Worm (Caenorhabditis elegans) whole organism, L4/young adult: ENCODE measurements around the gene Y67D2.2.

Experiments used
- W03F9.2 ChIP-seq: fragments of 150-350 bp; optimal IDR thresholded peaks from 2 replicates; lab custom pipeline; 2014; ENCODE audit warnings: missing biosample characterization, missing genetic modification characterization
- dao-5 ChIP-seq: sonication (generic microtip); optimal IDR thresholded peaks from 2 replicates; lab custom pipeline; 2016; ENCODE audit warnings: missing genotype, missing genetic modification characterization, moderate library complexity, missing compliant biosample characterization
- him-1 ChIP-seq: sonication (generic microtip); optimal IDR thresholded peaks from 2 replicates; lab custom pipeline; 2016; ENCODE audit warnings: missing genotype, missing genetic modification reagents, missing genetic modification characterization, missing compliant biosample characterization

Y67D2.2 gene

DNA sequence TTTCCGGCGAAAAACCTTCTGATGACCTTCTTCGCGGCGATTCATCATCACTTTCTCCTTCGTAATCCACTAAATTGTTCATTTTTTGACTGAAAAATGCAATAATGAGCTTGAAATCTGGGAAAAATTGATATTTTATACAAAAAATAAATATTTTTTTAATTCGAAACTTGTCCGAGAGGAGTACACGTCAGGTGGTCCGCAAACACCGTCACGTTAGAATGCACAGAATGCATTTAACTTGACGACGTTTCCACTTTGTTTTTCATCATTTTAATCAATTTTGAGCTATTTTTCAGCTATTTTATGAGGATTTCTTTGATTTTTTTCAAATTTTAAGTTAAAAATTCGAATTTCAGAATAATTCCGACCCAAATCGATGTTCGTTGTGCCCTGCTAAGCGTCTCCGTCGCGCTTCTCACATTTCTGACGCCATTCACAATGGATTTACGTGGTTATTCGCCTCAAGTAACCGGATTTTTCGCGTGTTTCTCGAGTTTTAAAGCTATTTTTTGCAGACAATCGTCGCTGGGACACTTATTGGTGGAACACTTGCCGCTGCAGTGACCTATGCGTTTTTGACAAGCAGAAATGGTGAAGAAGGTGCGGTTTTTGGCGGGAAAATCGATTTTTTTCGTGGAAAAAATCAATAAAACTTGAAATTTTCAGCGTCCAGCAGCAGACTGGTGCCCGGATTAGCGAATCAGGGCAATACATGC lies at the start of gene Y67D2.2, which contains the start of gene eelo-1:
TSS of gene Y67D2.2 (plus strand) at position 360 of the 719 bp plus-strand sequence.
TSS of gene eelo-1 (minus strand) at position 89 of the 719 bp plus-strand sequence.
- TF ChIP-seq him-1 (no peak), W03F9.2 (tag; lab: Kevin White, UChicago) (peak; percentile 62)

DNA sequence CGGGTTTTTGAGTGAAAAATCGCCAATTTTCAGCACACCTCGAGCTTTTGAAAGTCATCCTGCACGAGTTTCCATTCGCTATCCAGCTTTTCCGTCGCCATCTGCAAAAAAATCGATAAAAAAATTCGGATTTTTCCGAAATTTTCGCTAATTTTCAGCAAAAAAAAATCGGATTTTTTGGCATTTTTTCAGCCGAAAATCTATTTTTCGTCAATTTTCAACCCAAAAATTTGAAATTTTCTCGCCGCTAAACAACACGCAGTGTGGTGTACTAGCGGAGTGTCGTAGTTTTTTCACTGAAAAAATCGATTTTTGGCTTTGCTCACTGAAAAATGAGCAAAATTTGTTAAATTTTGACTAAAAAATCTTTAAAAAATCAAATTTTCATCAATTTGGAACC lies 40.7 kb upstream of the Y67D2.2 start, which contains the start of gene tmem-120:
TSS of gene tmem-120 (minus strand) at position 101 of the 400 bp plus-strand sequence.
- TF ChIP-seq W03F9.2 (tag; lab: Kevin White, UChicago) = no peak
- TF ChIP-seq him-1 = no peak
- no peak for TF ChIP-seq dao-5

DNA sequence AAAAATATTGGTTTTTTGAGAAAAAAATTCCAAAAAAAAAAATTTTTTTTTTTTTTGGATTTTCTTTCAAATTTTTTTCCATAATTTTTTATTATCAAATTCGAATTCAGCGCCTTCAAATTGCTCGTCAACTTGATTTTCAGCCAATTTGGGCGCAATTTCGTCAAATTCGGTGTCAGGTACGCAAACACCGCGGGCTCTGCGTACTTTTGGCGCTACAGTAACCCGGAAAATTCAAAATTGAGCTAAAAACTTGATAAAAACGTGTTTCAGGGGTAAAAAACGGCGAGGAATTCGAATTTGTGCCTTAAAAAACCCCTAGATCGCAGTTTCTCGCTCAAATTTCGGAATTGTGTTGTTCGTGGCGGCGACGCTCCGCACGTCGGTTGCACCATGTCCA lies 38.7 kb upstream of the Y67D2.2 start:
- TF ChIP-seq him-1 (no peak), W03F9.2 (tag; lab: Kevin White, UChicago) (no peak), dao-5 (no peak)

DNA sequence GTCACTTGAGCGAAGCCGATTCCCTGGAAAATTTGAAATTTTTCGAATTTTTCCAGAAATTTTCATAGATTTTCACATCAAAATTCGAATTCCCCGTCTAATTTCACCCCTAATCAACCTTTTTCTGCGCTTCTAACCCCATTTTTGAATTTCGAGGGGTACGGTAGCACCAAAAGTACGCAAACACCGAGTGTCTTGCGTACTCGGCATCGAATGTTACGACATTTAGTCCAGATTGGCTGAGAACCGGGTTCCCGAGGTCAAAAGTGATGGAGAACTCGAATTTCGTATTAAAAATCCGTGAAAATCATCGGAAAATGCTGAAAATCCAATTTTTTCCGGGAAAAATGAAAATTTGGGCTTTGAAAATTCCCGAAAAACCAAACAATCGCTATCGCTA lies 30.2 kb upstream of the Y67D2.2 start:
- TF ChIP-seq W03F9.2 (tag; lab: Kevin White, UChicago) (no peak), him-1 (no peak), dao-5 (no peak)

DNA sequence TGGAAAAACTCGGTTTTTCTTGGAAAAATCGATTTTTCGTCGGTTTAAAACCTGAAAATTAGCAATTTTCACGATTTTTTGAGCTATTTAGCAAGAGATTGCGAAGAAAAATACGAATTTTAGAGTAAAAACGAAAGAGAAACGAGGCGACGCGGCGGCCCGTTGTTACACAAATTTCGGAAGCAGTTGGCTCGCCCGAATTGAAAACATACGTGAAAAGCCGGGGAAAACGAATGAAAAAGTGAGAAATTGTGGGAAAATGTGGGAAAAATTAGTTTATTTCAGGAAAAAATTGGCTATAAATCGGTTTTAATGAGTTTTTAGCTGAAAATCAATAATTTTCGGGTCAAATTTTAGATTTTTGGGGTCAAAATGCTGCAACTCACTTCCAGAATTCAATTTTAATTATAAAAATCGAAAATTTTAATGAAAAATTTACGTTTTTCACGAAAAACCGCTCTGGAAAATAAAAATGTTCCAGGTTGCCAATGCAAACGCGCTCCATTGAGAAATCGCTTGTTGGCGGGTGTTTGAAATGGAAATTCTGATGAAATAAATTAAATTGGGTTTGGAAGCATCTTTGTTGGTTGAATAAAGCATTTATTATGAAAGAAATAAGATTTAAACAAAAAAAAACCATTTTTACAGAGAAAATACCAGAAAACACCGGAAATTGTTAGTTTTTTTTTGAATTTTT lies 25.7 kb upstream of the Y67D2.2 start, which contains the start of gene snf-6:
TSS of gene snf-6 (minus strand) at position 51 of the 697 bp plus-strand sequence.
- no peak for TF ChIP-seq W03F9.2 (tag; lab: Kevin White, UChicago)
- TF ChIP-seq him-1 = no peak
- TF ChIP-seq dao-5 = no peak

DNA sequence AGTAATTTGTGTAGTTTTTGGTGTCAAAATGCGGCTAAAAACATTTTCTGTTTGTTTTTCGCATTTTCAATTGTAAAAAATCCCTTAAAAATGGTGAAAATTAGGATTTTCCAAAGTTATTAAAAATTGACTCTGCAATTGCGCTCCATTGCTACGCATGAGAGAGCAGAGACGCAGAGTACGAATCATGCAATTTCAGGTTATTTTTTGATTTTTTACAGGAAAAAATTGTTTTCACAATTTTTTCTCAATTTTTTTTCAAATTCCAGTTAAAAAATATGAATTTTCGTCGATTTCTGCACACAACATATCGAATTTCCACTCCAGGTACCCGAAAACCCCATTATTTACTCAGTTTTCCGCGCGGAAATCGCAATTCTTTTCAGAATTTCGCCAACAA lies 25.0 kb upstream of the Y67D2.2 start, which contains the start of gene mtg-1:
TSS of gene mtg-1 (plus strand) at position 160 of the 400 bp plus-strand sequence.
- TF ChIP-seq dao-5 (no peak), W03F9.2 (tag; lab: Kevin White, UChicago) (peak; percentile 8)

DNA sequence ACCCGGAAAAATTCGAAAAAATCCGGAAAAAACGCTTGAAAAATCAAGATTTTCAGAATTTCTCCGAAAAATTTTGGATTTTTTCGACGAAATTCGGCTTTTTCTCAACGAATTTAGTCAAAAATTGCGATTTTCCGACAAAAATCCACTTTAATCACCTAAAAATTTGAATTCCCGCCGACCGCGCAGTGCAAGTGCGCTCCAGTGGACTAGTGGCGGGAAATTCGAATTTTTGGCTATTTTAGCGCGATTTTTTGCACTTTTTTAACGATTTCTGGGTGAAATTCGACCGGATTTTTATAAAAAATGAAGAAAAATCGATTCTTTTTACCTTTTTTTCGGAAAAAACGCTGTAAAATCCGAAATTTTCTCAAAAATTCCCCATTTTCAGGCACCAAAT lies 24.2 kb upstream of the Y67D2.2 start:
- no peak for TF ChIP-seq him-1

DNA sequence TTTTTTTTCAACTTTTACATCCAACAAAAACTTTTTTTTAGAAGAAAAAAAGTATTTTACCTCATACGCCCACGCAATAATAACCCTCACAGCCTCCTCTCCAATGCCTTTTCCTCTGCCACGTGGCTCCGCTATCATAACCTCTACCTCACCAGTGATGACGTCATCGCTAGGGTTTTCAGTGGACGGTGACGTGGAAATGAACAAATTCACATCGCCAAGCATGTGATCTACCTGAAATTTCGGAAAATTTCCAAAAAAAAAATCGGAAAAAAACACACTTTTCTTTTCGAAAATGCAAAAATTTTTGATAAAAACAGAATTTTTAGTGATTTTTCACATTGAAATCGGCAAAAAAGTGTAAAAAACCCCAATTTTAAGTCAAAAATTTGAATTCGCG lies 19.2 kb upstream of the Y67D2.2 start:
- TF ChIP-seq W03F9.2 (tag; lab: Kevin White, UChicago) = no peak
- TF ChIP-seq him-1 = no peak
- TF ChIP-seq dao-5 = no peak

DNA sequence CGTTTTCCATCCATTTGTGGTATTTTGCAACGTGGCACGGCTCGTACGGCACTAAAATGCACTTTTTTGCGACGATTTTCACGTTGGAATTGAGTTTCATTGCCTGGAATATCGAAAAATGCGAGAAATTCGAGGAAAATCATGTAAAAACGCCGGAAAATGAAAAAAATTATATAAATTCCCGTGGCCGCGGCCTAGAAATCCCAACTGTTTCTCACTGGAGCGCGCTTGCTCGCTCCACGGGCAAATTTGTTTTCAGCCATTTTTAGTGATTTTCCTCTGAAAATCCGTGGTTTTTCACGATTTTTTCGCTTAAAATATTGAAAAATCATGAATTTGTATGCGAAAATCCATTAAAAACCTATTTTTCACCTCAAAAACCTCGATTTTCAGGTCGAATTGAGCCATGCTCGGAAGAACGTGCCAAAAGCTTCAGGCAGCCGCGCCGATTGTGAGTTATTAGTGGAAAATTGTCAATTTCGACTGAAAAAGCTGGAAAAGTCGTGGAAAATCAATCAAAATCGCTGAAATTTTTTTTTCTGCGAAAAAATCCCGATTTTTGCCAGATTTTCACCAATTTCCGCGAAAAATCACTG lies 18.4 kb upstream of the Y67D2.2 start, which contains the start of the genes Y67D2.5 and cisd-3.2:
TSS of gene Y67D2.5 (minus strand) at position 145 of the 596 bp plus-strand sequence.
TSS of gene cisd-3.2 (plus strand) at position 394 of the 596 bp plus-strand sequence.
- no peak for TF ChIP-seq dao-5
- TF ChIP-seq W03F9.2 (tag; lab: Kevin White, UChicago) = peak; percentile 23

DNA sequence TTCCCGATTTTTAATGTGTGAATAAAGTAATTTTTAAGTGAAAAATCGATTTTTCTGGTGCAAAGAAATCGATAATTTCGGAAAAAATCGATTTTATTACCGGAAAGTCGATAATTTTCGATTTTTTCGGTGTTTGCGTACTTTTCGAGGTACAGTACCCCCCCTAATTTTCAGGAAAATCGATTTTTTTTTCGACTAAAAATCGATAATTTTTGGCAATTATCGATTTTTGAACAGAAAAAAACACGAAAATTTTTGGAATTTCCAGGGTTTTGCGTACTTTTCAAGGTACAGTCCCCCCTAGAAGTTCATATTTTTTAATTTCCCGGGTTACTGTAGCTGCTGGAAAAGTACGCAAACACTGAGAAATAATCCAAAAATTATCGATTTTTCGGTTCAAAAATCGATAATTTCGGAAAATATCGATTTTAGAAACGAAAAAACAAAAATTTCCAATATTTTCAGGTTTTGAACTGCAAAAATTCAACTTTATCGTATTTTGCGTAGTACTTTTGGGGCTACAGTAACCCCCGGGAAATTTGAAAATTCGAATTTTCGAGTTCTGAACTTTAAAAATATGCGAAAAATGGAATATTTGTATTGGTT lies 15.1 kb upstream of the Y67D2.2 start:
- TF ChIP-seq W03F9.2 (tag; lab: Kevin White, UChicago) = no peak
- no peak for TF ChIP-seq dao-5
- no peak for TF ChIP-seq him-1

DNA sequence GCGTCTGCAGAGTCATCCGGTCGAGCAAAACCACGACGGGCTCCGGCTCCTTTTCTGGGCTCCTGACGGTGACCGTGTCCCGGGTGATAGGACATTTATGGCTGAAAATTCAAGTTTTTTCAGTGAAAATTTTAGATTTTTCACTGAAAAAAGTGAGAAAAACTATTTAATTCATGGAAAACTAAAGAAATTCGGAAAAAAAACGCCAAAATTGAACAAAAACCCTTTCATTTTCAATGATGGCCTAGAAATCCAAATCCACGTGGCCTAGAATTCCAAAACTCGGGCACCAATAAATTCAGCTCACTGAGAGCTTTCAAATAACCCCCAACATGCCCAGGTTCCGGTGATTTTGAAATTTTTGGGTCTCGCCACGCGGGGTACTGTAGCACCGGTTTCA lies 4.3 kb upstream of the Y67D2.2 start, which contains the start of gene ddx-35:
TSS of gene ddx-35 (minus strand) at position 101 of the 400 bp plus-strand sequence.
- no peak for TF ChIP-seq W03F9.2 (tag; lab: Kevin White, UChicago)
- no peak for TF ChIP-seq him-1
- no peak for TF ChIP-seq dao-5

DNA sequence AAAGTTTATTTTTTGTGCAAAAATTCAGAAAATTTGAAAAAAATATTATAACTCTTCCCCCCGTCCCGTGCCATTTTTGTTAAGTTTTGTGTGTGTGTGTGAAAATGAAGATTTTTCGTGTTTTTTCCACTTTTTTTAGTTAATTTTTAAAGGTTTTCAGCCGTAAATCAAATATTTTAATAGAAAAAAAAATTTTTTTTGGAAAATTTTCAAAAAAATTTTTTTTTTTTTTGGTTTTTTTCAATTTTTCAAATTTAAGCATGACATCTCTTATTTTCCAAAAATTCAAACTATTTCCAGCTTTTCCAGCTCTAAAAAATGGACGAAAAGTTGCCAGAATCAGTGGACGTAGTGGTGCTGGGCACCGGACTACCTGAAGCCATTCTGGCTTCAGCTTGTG lies 11.4 kb downstream of the Y67D2.2 start, which contains the start of gene rep-1:
TSS of gene rep-1 (plus strand) at position 301 of the 400 bp plus-strand sequence.
- TF ChIP-seq dao-5 = no peak
- TF ChIP-seq him-1 = no peak
- TF ChIP-seq W03F9.2 (tag; lab: Kevin White, UChicago) = no peak

DNA sequence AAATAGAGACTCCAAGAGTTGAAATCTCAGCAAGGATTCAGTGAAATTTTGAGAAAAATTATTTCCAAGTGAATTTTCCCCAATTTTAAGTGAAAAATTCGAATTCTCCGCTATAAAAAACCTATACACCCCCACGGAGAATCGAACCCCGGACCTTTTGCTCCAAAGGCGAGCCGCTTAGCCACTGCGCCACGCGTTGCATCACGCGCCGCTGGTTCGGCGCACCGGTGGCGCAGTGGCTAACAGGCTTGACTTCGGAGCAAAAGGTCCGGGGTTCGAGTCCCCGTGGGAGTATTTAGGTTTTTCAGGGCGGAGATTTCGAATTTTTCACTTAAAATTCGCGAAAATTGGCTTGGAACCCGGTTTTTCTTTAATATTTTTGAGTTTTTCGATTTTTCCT lies 17.1 kb downstream of the Y67D2.2 start:
- TF ChIP-seq W03F9.2 (tag; lab: Kevin White, UChicago) (no peak), dao-5 (no peak), him-1 (no peak)

DNA sequence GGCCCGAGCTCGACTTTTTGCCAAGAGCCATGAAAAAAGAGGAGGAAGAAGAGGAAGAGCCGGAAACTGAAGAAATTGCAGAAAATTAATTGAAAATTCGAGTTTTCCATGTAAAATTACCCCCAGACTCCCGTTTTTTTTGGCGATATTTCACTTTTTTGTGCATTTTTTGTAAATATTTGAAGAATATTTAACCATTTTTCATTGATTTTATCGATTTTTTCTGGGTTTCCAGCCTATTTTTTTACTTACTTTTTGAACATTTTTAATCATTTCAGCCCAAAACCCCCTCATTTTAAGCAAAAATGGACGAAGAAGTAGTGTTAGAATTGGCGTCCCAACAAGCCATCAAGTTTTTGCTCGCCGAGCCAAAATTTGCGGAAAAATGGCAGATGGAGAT lies 17.9 kb downstream of the Y67D2.2 start, which contains the start of gene Y22D7AL.7:
TSS of gene Y22D7AL.7 (plus strand) at position 301 of the 400 bp plus-strand sequence.
- TF ChIP-seq him-1 (no peak), W03F9.2 (tag; lab: Kevin White, UChicago) (no peak), dao-5 (no peak)
